Worm (Caenorhabditis elegans): Measurements from ENCODE around the gene hex-3.

The hex-3 gene

ce11 chrIII:10856830-10857229 lies 7.8 kb downstream of the hex-3 start:
- TF ChIP-seq sox-4 (tag; optimal IDR thresholded peaks at IDR 0.05), result peak; percentile 3
- peak; percentile 24 for TF ChIP-seq ceh-48 (tag; optimal IDR thresholded peaks at IDR 0.05)
- TF ChIP-seq ceh-18 (tag; optimal IDR thresholded peaks at IDR 0.05), result peak; percentile 21
- TF ChIP-seq che-1 (tag; optimal IDR thresholded peaks at IDR 0.05), result no peak
- TF ChIP-seq tbx-2 (tag; optimal IDR thresholded peaks at IDR 0.05), result peak; percentile 98
- TF ChIP-seq ref-2 (tag; optimal IDR thresholded peaks at IDR 0.05), result peak; percentile 95
- peak; percentile 2 for TF ChIP-seq nhr-232 (tag; optimal IDR thresholded peaks at IDR 0.05)
- TF ChIP-seq zip-5 (tag; optimal IDR thresholded peaks at IDR 0.05), result peak; percentile 93
- peak; percentile 15 for TF ChIP-seq eyg-1 (tag; optimal IDR thresholded peaks at IDR 0.05)
- no peak for TF ChIP-seq nhr-11 (tag; optimal IDR thresholded peaks at IDR 0.05)
- TF ChIP-seq sox-2 (GFP tag; IDR thresholded peaks at IDR 0.05), result no peak
- TF ChIP-seq unc-3 (GFP tag; conservative IDR thresholded peaks at IDR 0.05), result no peak
- peak; percentile 49 for TF ChIP-seq unc-3 (tag; optimal IDR thresholded peaks at IDR 0.05)
- TF ChIP-seq tbx-7 (tag; optimal IDR thresholded peaks at IDR 0.05), result peak; percentile 95
- TF ChIP-seq nfya-1 (tag; optimal IDR thresholded peaks at IDR 0.05), result no peak
- peak; percentile 61 for TF ChIP-seq syd-9 (tag; optimal IDR thresholded peaks at IDR 0.05)
- TF ChIP-seq elt-2 (tag; optimal IDR thresholded peaks at IDR 0.05), result peak; percentile 84
- TF ChIP-seq mec-3 (tag; optimal IDR thresholded peaks at IDR 0.05; ENCODE audit: borderline replicate concordance), result peak; percentile 96
- peak; percentile 95 for TF ChIP-seq dmd-4 (tag; optimal IDR thresholded peaks at IDR 0.05; ENCODE audit: borderline replicate concordance)
- TF ChIP-seq F13H6.1 (tag; optimal IDR thresholded peaks at IDR 0.05), result peak; percentile 93
- TF ChIP-seq pha-2 (tag; optimal IDR thresholded peaks at IDR 0.05), result peak; percentile 58
- no peak for TF ChIP-seq lin-11 (tag; optimal IDR thresholded peaks at IDR 0.05)
- peak; percentile 95 for TF ChIP-seq fax-1 (tag; optimal IDR thresholded peaks at IDR 0.05)
- no peak for TF ChIP-seq K09A11.1 (tag; optimal IDR thresholded peaks at IDR 0.05; ENCODE audit: insufficient read depth)
- TF ChIP-seq C38D4.7 (GFP tag; optimal IDR thresholded peaks at IDR 0.05), result peak; percentile 56
- peak; percentile 99 for TF ChIP-seq ceh-31 (tag; optimal IDR thresholded peaks at IDR 0.05)
- peak; percentile 1 for TF ChIP-seq madf-2 (tag; optimal IDR thresholded peaks at IDR 0.05)
- peak; percentile 78 for TF ChIP-seq pqm-1 (tag; optimal IDR thresholded peaks at IDR 0.05)
- TF ChIP-seq hlh-13 (GFP tag; optimal IDR thresholded peaks at IDR 0.05), result peak; percentile 30
- TF ChIP-seq unc-86 (tag; optimal IDR thresholded peaks at IDR 0.05), result peak; percentile 39
- peak; percentile 60 for TF ChIP-seq ceh-6 (GFP tag; optimal IDR thresholded peaks at IDR 0.05)
- no peak for TF ChIP-seq K02D7.2 (tag; optimal IDR thresholded peaks at IDR 0.05)
- TF ChIP-seq pax-1 (tag; optimal IDR thresholded peaks at IDR 0.05), result no peak
- peak; percentile 45 for TF ChIP-seq pag-3 (tag; optimal IDR thresholded peaks at IDR 0.05; ENCODE audit: borderline replicate concordance)
- peak; percentile 46 for TF ChIP-seq Y22D7AL.16 (tag; optimal IDR thresholded peaks at IDR 0.05)
- peak; percentile 85 for TF ChIP-seq ztf-16 (tag; optimal IDR thresholded peaks at IDR 0.05)
- peak; percentile 99 for TF ChIP-seq C08G9.2 (tag; optimal IDR thresholded peaks at IDR 0.05)
- peak; percentile 95 for TF ChIP-seq rnt-1 (tag; optimal IDR thresholded peaks at IDR 0.05)
- TF ChIP-seq ceh-2 (tag; optimal IDR thresholded peaks at IDR 0.05), result peak; percentile 97
- TF ChIP-seq ceh-30 (tag; optimal IDR thresholded peaks at IDR 0.05), result no peak
- TF ChIP-seq ceh-45 (GFP tag; IDR thresholded peaks at IDR 0.05), result peak; percentile 26; the same call in 1 of the 2 replicates
- TF ChIP-seq ceh-34 (tag; optimal IDR thresholded peaks at IDR 0.05), result peak; percentile 91
- TF ChIP-seq elt-4 (tag; optimal IDR thresholded peaks at IDR 0.05), result peak; percentile 93
- TF ChIP-seq lim-6 (tag; optimal IDR thresholded peaks at IDR 0.05), result peak; percentile 94
- TF ChIP-seq gmeb-2 (tag; optimal IDR thresholded peaks at IDR 0.05), result peak; percentile 0
- no peak for TF ChIP-seq npax-4 (tag; optimal IDR thresholded peaks at IDR 0.05)
- no peak for TF ChIP-seq dve-1 (tag; optimal IDR thresholded peaks at IDR 0.05)
- peak; percentile 86 for TF ChIP-seq ahr-1 (tag; optimal IDR thresholded peaks at IDR 0.05)
- TF ChIP-seq fkh-6 (tag; optimal IDR thresholded peaks at IDR 0.05), result peak; percentile 73
- peak; percentile 85 for TF ChIP-seq hlh-6 (tag; optimal IDR thresholded peaks at IDR 0.05)
- TF ChIP-seq pha-4 (tag; optimal IDR thresholded peaks at IDR 0.05), result no peak
- TF ChIP-seq hlh-8 (tag; optimal IDR thresholded peaks at IDR 0.05), result peak; percentile 88
- peak; percentile 96 for TF ChIP-seq ceh-14 (tag; optimal IDR thresholded peaks at IDR 0.05)
- TF ChIP-seq sdc-2 (tag; optimal IDR thresholded peaks at IDR 0.05), result peak; percentile 51

Data from whole organism, late embryonic.